Worm (Caenorhabditis elegans) whole organism, L1 larva: ENCODE data around the gene srt-3.
"Not testable (repeated sequence)": the region's sequence is repeated elsewhere in the genome, so short reads cannot be mapped to it uniquely, and the experiment has no call there.

ENCODE experiments used
- ceh-82 ChIP-seq, 3 experiments: fragments of 150-350 bp in 1 of 3; sonication (generic microtip) in 2 of 3; optimal IDR thresholded peaks; 2 replicates each; lab custom pipeline; 2014 to 2017; ENCODE audit warnings: missing biosample characterization in 3 of 3, missing genetic modification characterization in 3 of 3
- ceh-88 ChIP-seq: fragments of 200-800 bp; sonication (Bioruptor generic); IDR thresholded peaks from 2 replicates; pipeline ENCODE4 v1.3.6; 2022; ENCODE audit warnings: missing genetic modification characterization, missing compliant biosample characterization
- dpl-1 ChIP-seq, 3 experiments: fragments of 150-350 bp in 2 of 3; sonication (generic microtip) in 1 of 3; optimal IDR thresholded peaks; 2 replicates each; lab custom pipeline; 2014 to 2017; ENCODE audit warnings: missing biosample characterization in 3 of 3, missing genetic modification characterization in 3 of 3, missing genetic modification reagents in 3 of 3
- elt-3 ChIP-seq, 6 experiments: fragments of 150-350 bp in 1 of 6; sonication (generic microtip); optimal IDR thresholded peaks; 2 replicates each; lab custom pipeline; 2017 to 2018; ENCODE audit warnings: missing biosample characterization in 6 of 6, missing genetic modification characterization in 6 of 6, inconsistent platforms in 1 of 6
- lin-15B ChIP-seq: fragments of 150-350 bp; sonication (generic microtip); optimal IDR thresholded peaks from 3 replicates; lab custom pipeline; 2014; ENCODE audit warnings: missing biosample characterization, missing genetic modification characterization
- nhr-20 ChIP-seq: sonication (generic microtip); optimal IDR thresholded peaks from 2 replicates; lab custom pipeline; 2016; ENCODE audit warnings: mild to moderate bottlenecking, missing genetic modification characterization, missing compliant biosample characterization
- nhr-90 ChIP-seq: sonication (generic microtip); optimal IDR thresholded peaks from 2 replicates; lab custom pipeline; 2016; ENCODE audit warnings: mild to moderate bottlenecking, missing genetic modification characterization, missing compliant biosample characterization; ENCODE audit not compliant: poor library complexity
- pag-3 ChIP-seq: sonication (generic microtip); optimal IDR thresholded peaks from 2 replicates; lab custom pipeline; 2017; ENCODE audit warnings: missing genetic modification characterization, mild to moderate bottlenecking, missing compliant biosample characterization, antibody characterized with exemption, borderline replicate concordance; ENCODE audit not compliant: insufficient read depth
- skn-1 ChIP-seq: fragments of 150-350 bp; optimal IDR thresholded peaks from 2 replicates; lab custom pipeline; 2014; ENCODE audit warnings: missing biosample characterization, missing genetic modification characterization
- sptf-1 ChIP-seq: fragments of 150-350 bp; optimal IDR thresholded peaks from 2 replicates; lab custom pipeline; 2014; ENCODE audit warnings: missing biosample characterization, missing genetic modification characterization
- unc-130 ChIP-seq: fragments of 150-350 bp; optimal IDR thresholded peaks from 2 replicates; lab custom pipeline; 2017; ENCODE audit warnings: missing biosample characterization, missing genetic modification characterization, inconsistent platforms
- unc-62 ChIP-seq: fragments of 150-350 bp; optimal IDR thresholded peaks from 2 replicates; lab custom pipeline; 2014; ENCODE audit warnings: missing biosample characterization, missing genetic modification reagents, missing genetic modification characterization

- TF ChIP-seq nhr-90 (tag; lab: Kevin White, UChicago); unc-62 (GFP tag; lab: Kevin White, UChicago); dpl-1 (GFP tag; optimal IDR thresholded peaks at IDR 0.05; lab: Kevin White, UChicago); lin-15B (tag; lab: Kevin White, UChicago); pag-3 (tag; lab: Kevin White, UChicago); unc-130; ceh-88; nhr-20 (tag; lab: Kevin White, UChicago); elt-3 (tag; optimal IDR thresholded peaks at IDR 0.05; lab: Kevin White, UChicago); skn-1; ceh-82 (tag; optimal IDR thresholded peaks at IDR 0.05; lab: Kevin White, UChicago); sptf-1 (tag; lab: Kevin White, UChicago): not testable (repeated sequence)
These were observed 18.7 kb upstream of the srt-3 start, which contains the start of gene srt-20 for ce11 chrV:4278735-4279134.
